Worm (Caenorhabditis elegans) whole organism, young adult: ENCODE measurements around the gene T15B7.1.

ENCODE experiments used
- F23B12.7 ChIP-seq: sonication (generic microtip); optimal IDR thresholded peaks from 2 replicates; lab custom pipeline; 2017; ENCODE audit warnings: missing genetic modification characterization, mild to moderate bottlenecking, missing compliant biosample characterization, antibody characterized with exemption, moderate library complexity; ENCODE audit not compliant: insufficient read depth
- F33H1.4 ChIP-seq: fragments of 200-800 bp; sonication (Bioruptor generic); IDR thresholded peaks from 2 replicates; pipeline ENCODE4 v1.3.6; 2022; ENCODE audit warnings: missing genetic modification reagents, missing genetic modification characterization, missing compliant biosample characterization
- F37B4.10 ChIP-seq: fragments of 200-800 bp; sonication (Bioruptor generic); IDR thresholded peaks from 2 replicates; pipeline ENCODE4 v1.3.6; 2022; ENCODE audit warnings: missing genetic modification characterization, missing compliant biosample characterization
- F39B2.1 ChIP-seq: fragments of 200-800 bp; sonication (Bioruptor generic); IDR thresholded peaks from 2 replicates; pipeline ENCODE4 v1.3.6; 2022; ENCODE audit warnings: missing genetic modification reagents, missing genetic modification characterization, missing compliant biosample characterization
- Y95B8A.8 ChIP-seq: fragments of 200-800 bp; sonication (Bioruptor generic); IDR thresholded peaks from 2 replicates; pipeline ENCODE4 v1.3.6; 2022; ENCODE audit warnings: missing genetic modification reagents, missing genetic modification characterization, missing compliant biosample characterization
- akir-1 ChIP-seq: fragments of 200-800 bp; sonication (Bioruptor generic); optimal IDR thresholded peaks from 2 replicates; lab custom pipeline; 2018; ENCODE audit warnings: mild to moderate bottlenecking, missing genetic modification characterization, moderate library complexity, missing compliant biosample characterization
- attf-6 ChIP-seq: fragments of 200-800 bp; sonication (Bioruptor generic); IDR thresholded peaks from 2 replicates; pipeline ENCODE4 v1.3.6; 2022; ENCODE audit warnings: missing genetic modification reagents, missing genetic modification characterization, missing compliant biosample characterization
- bed-1 ChIP-seq: fragments of 200-800 bp; sonication (Bioruptor generic); IDR thresholded peaks from 2 replicates; pipeline ENCODE4 v1.3.6; 2022; ENCODE audit warnings: missing genetic modification reagents, missing genetic modification characterization, missing compliant biosample characterization
- cebp-2 ChIP-seq: fragments of 200-800 bp; sonication (Bioruptor generic); IDR thresholded peaks from 2 replicates; pipeline ENCODE4 v1.3.6; 2022; ENCODE audit warnings: missing genetic modification characterization, missing compliant biosample characterization
- ceh-58 ChIP-seq: fragments of 200-800 bp; sonication (Bioruptor generic); IDR thresholded peaks from 2 replicates; pipeline ENCODE4 v1.3.6; 2022; ENCODE audit warnings: missing genetic modification characterization, missing compliant biosample characterization
- ceh-79 ChIP-seq: sonication (generic microtip); optimal IDR thresholded peaks from 2 replicates; lab custom pipeline; 2017; ENCODE audit warnings: mild to moderate bottlenecking, missing genetic modification characterization, missing compliant biosample characterization
- die-1 ChIP-seq: sonication (generic microtip); optimal IDR thresholded peaks from 2 replicates; lab custom pipeline; 2016; ENCODE audit warnings: missing genotype, mild to moderate bottlenecking, missing genetic modification characterization, missing compliant biosample characterization
- dpff-1 ChIP-seq: sonication (generic microtip); optimal IDR thresholded peaks from 2 replicates; lab custom pipeline; 2017; ENCODE audit warnings: mild to moderate bottlenecking, missing genetic modification characterization, missing compliant biosample characterization
- efl-1 ChIP-seq: fragments of 150-350 bp; optimal IDR thresholded peaks from 2 replicates; lab custom pipeline; 2014; ENCODE audit warnings: missing biosample characterization, missing genetic modification reagents, missing genetic modification characterization
- him-1 ChIP-seq: sonication (generic microtip); optimal IDR thresholded peaks from 2 replicates; lab custom pipeline; 2016; ENCODE audit warnings: missing genotype, missing genetic modification reagents, missing genetic modification characterization, missing compliant biosample characterization
- hlh-26 ChIP-seq: fragments of 200-800 bp; sonication (Bioruptor generic); conservative IDR thresholded peaks from 2 replicates; pipeline ENCODE4 v1.3.6; 2022; ENCODE audit warnings: missing genetic modification reagents, missing genetic modification characterization, missing compliant biosample characterization
- hmg-1.2 ChIP-seq: fragments of 200-800 bp; sonication (Bioruptor generic); IDR thresholded peaks from 2 replicates; pipeline ENCODE4 v1.3.6; 2022; ENCODE audit warnings: missing genetic modification reagents, missing genetic modification characterization, missing compliant biosample characterization
- hrde-1 ChIP-seq: sonication (generic microtip); optimal IDR thresholded peaks from 2 replicates; lab custom pipeline; 2016; ENCODE audit warnings: missing genetic modification characterization, mild to moderate bottlenecking, missing compliant biosample characterization, moderate library complexity, missing genotype, missing genetic modification reagents, borderline replicate concordance
- lin-35 ChIP-seq, 3 experiments: fragments of 150-350 bp in 2 of 3; sonication (generic microtip) in 1 of 3; optimal IDR thresholded peaks; 2 replicates each; lab custom pipeline; 2014 to 2018; ENCODE audit warnings: missing biosample characterization in 3 of 3, missing genetic modification characterization in 3 of 3, missing genetic modification reagents in 3 of 3
- lir-1 ChIP-seq: fragments of 200-800 bp; sonication (Bioruptor generic); conservative IDR thresholded peaks from 2 replicates; pipeline ENCODE4 v1.3.6; 2022; ENCODE audit warnings: missing genetic modification reagents, missing genetic modification characterization, missing compliant biosample characterization
- madf-8 ChIP-seq: fragments of 200-800 bp; sonication (Bioruptor generic); conservative IDR thresholded peaks from 2 replicates; pipeline ENCODE4 v1.3.6; 2022; ENCODE audit warnings: missing genetic modification reagents, missing genetic modification characterization, missing compliant biosample characterization
- mcd-1 ChIP-seq: fragments of 200-800 bp; sonication (Bioruptor generic); IDR thresholded peaks from 2 replicates; pipeline ENCODE4 v1.3.6; 2022; ENCODE audit warnings: missing genetic modification reagents, missing genetic modification characterization, missing compliant biosample characterization
- mel-28 ChIP-seq: sonication (generic microtip); optimal IDR thresholded peaks from 2 replicates; lab custom pipeline; 2016; ENCODE audit warnings: borderline replicate concordance, mild to moderate bottlenecking, missing genetic modification characterization, missing compliant biosample characterization
- nfya-2 ChIP-seq: fragments of 200-800 bp; sonication (Bioruptor generic); IDR thresholded peaks from 2 replicates; pipeline ENCODE4 v1.3.6; 2022; ENCODE audit warnings: missing genetic modification reagents, missing genetic modification characterization, missing compliant biosample characterization
- nhr-120 ChIP-seq: fragments of 200-800 bp; sonication (Bioruptor generic); IDR thresholded peaks from 2 replicates; pipeline ENCODE4 v1.3.6; 2022; ENCODE audit warnings: missing genetic modification characterization, missing compliant biosample characterization
- nhr-27 ChIP-seq: fragments of 200-800 bp; sonication (Bioruptor generic); optimal IDR thresholded peaks from 2 replicates; lab custom pipeline; 2018; ENCODE audit warnings: mild to moderate bottlenecking, missing genetic modification characterization, moderate library complexity, missing compliant biosample characterization
- nhr-90 ChIP-seq: sonication (generic microtip); optimal IDR thresholded peaks from 2 replicates; lab custom pipeline; 2016; ENCODE audit warnings: missing genotype, mild to moderate bottlenecking, missing genetic modification characterization, missing compliant biosample characterization
- pbrm-1 ChIP-seq: fragments of 200-800 bp; sonication (Bioruptor generic); IDR thresholded peaks from 2 replicates; pipeline ENCODE4 v1.3.6; 2022; ENCODE audit warnings: missing genetic modification reagents, missing genetic modification characterization, missing compliant biosample characterization
- rpc-1 ChIP-seq, 2 experiments: fragments of 150-350 bp in 1 of 2; sonication (generic microtip) in 1 of 2; optimal IDR thresholded peaks; 2 replicates each; lab custom pipeline; 2014 to 2018; ENCODE audit warnings: missing biosample characterization in 1 of 2, missing genetic modification characterization in 1 of 2, missing genetic modification reagents in 1 of 2, missing genotype in 1 of 2
- sdz-38 ChIP-seq: sonication (generic microtip); optimal IDR thresholded peaks from 2 replicates; lab custom pipeline; 2016; ENCODE audit warnings: missing genotype, missing genetic modification characterization, missing compliant biosample characterization
- snpc-3.4 ChIP-seq: sonication (generic microtip); optimal IDR thresholded peaks from 2 replicates; lab custom pipeline; 2017; ENCODE audit warnings: missing genetic modification characterization, mild to moderate bottlenecking, missing compliant biosample characterization, antibody characterized with exemption, moderate library complexity, missing genotype, missing genetic modification reagents
- unc-130 ChIP-seq: sonication (generic microtip); optimal IDR thresholded peaks from 2 replicates; lab custom pipeline; 2016; ENCODE audit warnings: missing genetic modification reagents, missing genetic modification characterization, missing compliant biosample characterization
- zfh-2 ChIP-seq: fragments of 200-800 bp; sonication (Bioruptor generic); conservative IDR thresholded peaks from 2 replicates; pipeline ENCODE4 v1.3.6; 2022; ENCODE audit warnings: missing genetic modification reagents, missing genetic modification characterization, missing compliant biosample characterization
- ztf-25 ChIP-seq: fragments of 200-800 bp; sonication (Bioruptor generic); IDR thresholded peaks from 2 replicates; pipeline ENCODE4 v1.3.6; 2022; ENCODE audit warnings: missing genetic modification reagents, missing genetic modification characterization, missing compliant biosample characterization
- ztf-26 ChIP-seq: sonication (generic microtip); optimal IDR thresholded peaks from 2 replicates; lab custom pipeline; 2017; ENCODE audit warnings: missing genetic modification characterization, missing compliant biosample characterization

T15B7.1 gene

ce11 chrV:6846507-6846906 lies 4.0 kb downstream of the T15B7.1 start, which contains the start of gene lgc-54:
lgc-54 (minus strand) TSS chrV:6846607.
- TF ChIP-seq lin-35 (GFP tag; optimal IDR thresholded peaks at IDR 0.05; lab: Kevin White, UChicago) (no peak), cebp-2 (GFP tag; lab: Robert Waterston, UW) (no peak), zfh-2 (no peak), die-1 (tag; lab: Kevin White, UChicago) (no peak), him-1 (tag; lab: Kevin White, UChicago) (no peak), bed-1 (no peak), madf-8 (GFP tag; lab: Robert Waterston, UW) (no peak)

DNA sequence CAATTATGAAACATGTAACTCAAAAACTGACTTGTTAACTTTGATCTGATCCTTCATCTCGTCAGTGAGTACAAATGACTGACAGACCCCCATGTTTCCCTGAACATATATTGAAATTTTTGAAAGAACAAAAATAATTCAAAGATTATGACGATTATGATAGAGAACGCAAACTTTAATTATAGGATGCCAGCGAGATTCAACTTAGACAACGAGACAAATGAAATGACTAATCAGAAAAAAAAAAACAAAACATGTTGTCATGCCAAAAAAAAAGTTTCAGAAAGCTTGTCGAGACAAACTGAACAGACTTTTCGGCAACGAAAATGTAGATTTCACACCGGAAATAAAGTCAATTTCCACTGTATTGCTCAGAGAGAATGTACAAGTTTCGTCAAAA lies 12.2 kb downstream of the T15B7.1 start, which contains the start of gene gpa-10:
Gene gpa-10, minus strand, starts transcription at position 101 of the 400 bp plus-strand sequence.
- TF ChIP-seq pbrm-1 (GFP tag; lab: Robert Waterston, UW) (no peak), nhr-27 (tag; lab: Kevin White, UChicago) (no peak), rpc-1 (optimal IDR thresholded peaks at IDR 0.05; lab: Kevin White, UChicago) (no peak), rpc-1 (tag; optimal IDR thresholded peaks at IDR 0.05; lab: Kevin White, UChicago) (no peak), die-1 (tag; lab: Kevin White, UChicago) (no peak), sdz-38 (tag; lab: Kevin White, UChicago) (no peak), unc-130 (GFP tag; lab: Kevin White, UChicago) (no peak), nhr-90 (tag; lab: Kevin White, UChicago) (no peak), nfya-2 (GFP tag; lab: Robert Waterston, UW) (no peak), Y95B8A.8 (GFP tag; lab: Robert Waterston, UW) (no peak), ceh-79 (tag; lab: Kevin White, UChicago) (no peak), F23B12.7 (tag; lab: Kevin White, UChicago) (no peak), snpc-3.4 (tag; lab: Kevin White, UChicago) (no peak), F33H1.4 (GFP tag; lab: Robert Waterston, UW) (no peak), hmg-1.2 (GFP tag; lab: Robert Waterston, UW) (no peak), mcd-1 (GFP tag; lab: Robert Waterston, UW) (no peak), F39B2.1 (no peak), akir-1 (GFP tag; lab: Kevin White, UChicago) (no peak), hlh-26 (GFP tag; lab: Robert Waterston, UW) (no peak)

DNA sequence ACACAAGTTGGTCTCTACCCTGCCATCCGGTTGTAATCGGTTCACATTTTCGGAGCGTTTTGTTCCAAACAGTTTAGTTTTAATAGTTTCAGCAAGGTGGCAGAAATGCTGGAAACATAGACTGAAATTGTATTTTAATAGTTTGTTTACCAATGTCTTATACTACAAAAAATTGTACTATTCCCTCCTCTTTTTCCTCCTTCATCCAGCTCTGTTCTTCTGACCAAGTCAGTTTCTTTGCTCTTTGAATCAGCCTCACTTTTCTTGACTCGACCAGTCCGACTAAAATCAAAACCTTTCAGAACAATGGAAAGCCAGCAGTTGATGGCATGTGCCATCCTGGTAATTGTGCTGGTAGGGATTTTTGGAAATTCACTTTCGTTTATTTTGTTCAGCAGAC lies 27.5 kb downstream of the T15B7.1 start, which contains the start of gene frpr-18:
Gene frpr-18, plus strand, starts transcription at position 301 of the 400 bp plus-strand sequence.
- TF ChIP-seq mel-28 (tag; lab: Kevin White, UChicago): no peak
- TF ChIP-seq attf-6 (GFP tag; lab: Robert Waterston, UW): no peak
- no peak for TF ChIP-seq Y95B8A.8 (GFP tag; lab: Robert Waterston, UW)
- no peak for TF ChIP-seq nhr-120
- TF ChIP-seq ceh-58: no peak
- TF ChIP-seq ztf-26 (tag; lab: Kevin White, UChicago): no peak
- TF ChIP-seq F23B12.7 (tag; lab: Kevin White, UChicago): no peak
- no peak for TF ChIP-seq pbrm-1 (GFP tag; lab: Robert Waterston, UW)
- TF ChIP-seq hrde-1: no peak
- TF ChIP-seq snpc-3.4 (tag; lab: Kevin White, UChicago): no peak
- no peak for TF ChIP-seq ztf-25 (GFP tag; lab: Robert Waterston, UW)
- no peak for TF ChIP-seq lir-1 (GFP tag; lab: Robert Waterston, UW)
- TF ChIP-seq efl-1 (GFP tag; lab: Kevin White, UChicago): no peak
- TF ChIP-seq F37B4.10 (GFP tag; lab: Robert Waterston, UW): no peak
- no peak for TF ChIP-seq dpff-1 (tag; lab: Kevin White, UChicago)
